Worm (Caenorhabditis elegans) whole organism, L3 larva: Measurements from ENCODE around the gene F54E4.2.

ENCODE experiments used
- R02D3.7 ChIP-seq: fragments of 150-350 bp; optimal IDR thresholded peaks from 2 replicates; lab custom pipeline; 2014; ENCODE audit warnings: missing biosample characterization, missing genetic modification characterization
- ZK546.5 ChIP-seq: sonication (generic microtip); optimal IDR thresholded peaks from 2 replicates; lab custom pipeline; 2017; ENCODE audit warnings: missing biosample characterization, missing genetic modification characterization
- ama-1 ChIP-seq: fragments of 150-350 bp; optimal IDR thresholded peaks from 2 replicates; lab custom pipeline; 2018
- ceh-28 ChIP-seq: fragments of 150-350 bp; optimal IDR thresholded peaks from 2 replicates; lab custom pipeline; 2014; ENCODE audit warnings: missing biosample characterization, missing genetic modification reagents, missing genetic modification characterization
- ceh-9 ChIP-seq: sonication (generic microtip); optimal IDR thresholded peaks from 2 replicates; lab custom pipeline; 2018; ENCODE audit warnings: missing biosample characterization, missing genetic modification characterization
- egl-27 ChIP-seq: sonication (generic microtip); optimal IDR thresholded peaks from 4 replicates; lab custom pipeline; 2017; ENCODE audit warnings: missing biosample characterization, missing genetic modification reagents, missing genetic modification characterization
- egl-5 ChIP-seq: fragments of 150-350 bp; optimal IDR thresholded peaks from 2 replicates; lab custom pipeline; 2017; ENCODE audit warnings: missing biosample characterization, missing genetic modification reagents, missing genetic modification characterization, inconsistent platforms
- elt-1 ChIP-seq: fragments of 150-350 bp; optimal IDR thresholded peaks from 2 replicates; lab custom pipeline; 2014; ENCODE audit warnings: missing biosample characterization, missing genetic modification characterization
- eor-1 ChIP-seq, 2 experiments: fragments of 150-350 bp; optimal IDR thresholded peaks; 2 replicates each; lab custom pipeline; 2014 to 2018; ENCODE audit warnings: missing biosample characterization in 2 of 2, missing genetic modification characterization in 2 of 2
- fkh-10 ChIP-seq: sonication (generic microtip); optimal IDR thresholded peaks from 2 replicates; lab custom pipeline; 2017; ENCODE audit warnings: missing biosample characterization, missing genetic modification reagents, missing genetic modification characterization
- fkh-2 ChIP-seq: fragments of 150-350 bp; optimal IDR thresholded peaks from 2 replicates; lab custom pipeline; 2014; ENCODE audit warnings: missing biosample characterization, missing genetic modification reagents, missing genetic modification characterization
- hmg-11 ChIP-seq: sonication (generic microtip); optimal IDR thresholded peaks from 2 replicates; lab custom pipeline; 2016; ENCODE audit warnings: missing genetic modification characterization, missing compliant biosample characterization
- jun-1 ChIP-seq: fragments of 150-350 bp; optimal IDR thresholded peaks from 2 replicates; lab custom pipeline; 2014; ENCODE audit warnings: missing biosample characterization, missing genetic modification reagents, missing genetic modification characterization
- lin-39 ChIP-seq: fragments of 150-350 bp; optimal IDR thresholded peaks from 2 replicates; lab custom pipeline; 2018; ENCODE audit warnings: missing biosample characterization, missing genetic modification reagents, missing genetic modification characterization
- lsy-12 ChIP-seq: sonication (generic microtip); optimal IDR thresholded peaks from 2 replicates; lab custom pipeline; 2016; ENCODE audit warnings: mild to moderate bottlenecking, missing genetic modification characterization, missing compliant biosample characterization
- mml-1 ChIP-seq: fragments of 150-350 bp; sonication (generic microtip); optimal IDR thresholded peaks from 3 replicates; lab custom pipeline; 2014; ENCODE audit warnings: missing biosample characterization, missing genetic modification characterization
- nfya-1 ChIP-seq: sonication (generic microtip); optimal IDR thresholded peaks from 2 replicates; lab custom pipeline; 2017; ENCODE audit warnings: missing genetic modification characterization, mild to moderate bottlenecking, missing compliant biosample characterization, antibody characterized with exemption, moderate library complexity; ENCODE audit not compliant: insufficient read depth
- nhr-11 ChIP-seq: fragments of 150-350 bp; optimal IDR thresholded peaks from 2 replicates; lab custom pipeline; 2014; ENCODE audit warnings: missing biosample characterization, missing genetic modification characterization
- nhr-12 ChIP-seq: fragments of 150-350 bp; optimal IDR thresholded peaks from 2 replicates; lab custom pipeline; 2014; ENCODE audit warnings: missing biosample characterization, missing genetic modification characterization
- nhr-237 ChIP-seq: fragments of 150-350 bp; optimal IDR thresholded peaks from 2 replicates; lab custom pipeline; 2014; ENCODE audit warnings: missing biosample characterization, missing genetic modification characterization
- nhr-25 ChIP-seq: sonication (generic microtip); optimal IDR thresholded peaks from 2 replicates; lab custom pipeline; 2017; ENCODE audit warnings: missing biosample characterization, missing genetic modification characterization
- nhr-28 ChIP-seq: fragments of 150-350 bp; optimal IDR thresholded peaks from 2 replicates; lab custom pipeline; 2014; ENCODE audit warnings: missing biosample characterization, missing genetic modification characterization
- nhr-43 ChIP-seq: sonication (generic microtip); optimal IDR thresholded peaks from 2 replicates; lab custom pipeline; 2016; ENCODE audit warnings: mild to moderate bottlenecking, missing genetic modification characterization, missing compliant biosample characterization; ENCODE audit not compliant: poor library complexity, severe bottlenecking
- nhr-67 ChIP-seq: fragments of 150-350 bp; optimal IDR thresholded peaks from 2 replicates; lab custom pipeline; 2014; ENCODE audit warnings: missing biosample characterization, missing genetic modification characterization
- nhr-76 ChIP-seq: fragments of 150-350 bp; sonication (generic microtip); optimal IDR thresholded peaks from 5 replicates; lab custom pipeline; 2014; ENCODE audit warnings: missing biosample characterization, missing genetic modification characterization
- nhr-77 ChIP-seq: fragments of 150-350 bp; optimal IDR thresholded peaks from 2 replicates; lab custom pipeline; 2014; ENCODE audit warnings: missing biosample characterization, missing genetic modification characterization
- pha-4 ChIP-seq: fragments of 150-350 bp; optimal IDR thresholded peaks from 2 replicates; lab custom pipeline; 2014; ENCODE audit warnings: missing biosample characterization, missing genetic modification reagents, missing genetic modification characterization
- sea-2 ChIP-seq: fragments of 150-350 bp; sonication (generic microtip); optimal IDR thresholded peaks from 4 replicates; lab custom pipeline; 2014; ENCODE audit warnings: missing biosample characterization, missing genetic modification reagents, missing genetic modification characterization
- snpc-4 ChIP-seq: fragments of 150-350 bp; optimal IDR thresholded peaks from 2 replicates; lab custom pipeline; 2014; ENCODE audit warnings: missing biosample characterization, missing genetic modification characterization
- tbx-2 ChIP-seq: sonication (generic microtip); optimal IDR thresholded peaks from 2 replicates; lab custom pipeline; 2016; ENCODE audit warnings: mild to moderate bottlenecking, missing genetic modification characterization, missing compliant biosample characterization
- unc-39 ChIP-seq: sonication (generic microtip); optimal IDR thresholded peaks from 4 replicates; lab custom pipeline; 2017; ENCODE audit warnings: missing biosample characterization, missing genetic modification characterization
- zag-1 ChIP-seq: fragments of 150-350 bp; optimal IDR thresholded peaks from 2 replicates; lab custom pipeline; 2014; ENCODE audit warnings: missing biosample characterization, missing genetic modification characterization
- ztf-11 ChIP-seq: fragments of 150-350 bp; optimal IDR thresholded peaks from 2 replicates; lab custom pipeline; 2014; ENCODE audit warnings: missing biosample characterization, missing genetic modification characterization
- ztf-4 ChIP-seq: fragments of 150-350 bp; optimal IDR thresholded peaks from 2 replicates; lab custom pipeline; 2014; ENCODE audit warnings: missing biosample characterization, missing genetic modification characterization

F54E4.2 gene

DNA sequence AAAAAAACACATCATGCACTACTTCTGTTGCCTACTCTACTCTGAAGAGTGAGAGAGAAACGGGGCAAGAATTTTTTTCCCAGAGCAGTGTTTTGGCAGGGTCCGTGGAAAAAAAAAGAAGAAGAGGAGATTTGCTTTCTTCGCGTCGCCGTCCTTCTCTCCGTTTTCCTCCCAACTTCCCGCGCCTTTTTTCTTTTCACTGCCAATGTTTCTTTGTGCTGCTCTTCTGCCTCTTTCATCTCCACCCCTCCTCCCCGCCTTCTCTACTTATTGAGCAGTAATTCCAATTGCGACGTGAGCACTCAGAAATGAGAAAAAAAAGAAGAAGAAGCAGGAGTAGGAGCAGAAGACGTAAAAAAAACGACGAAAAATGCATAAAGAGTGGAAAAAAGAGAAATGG lies 11.2 kb upstream of the F54E4.2 start:
- TF ChIP-seq zag-1 (tag; lab: Kevin White, UChicago) (no peak), elt-1 (tag; lab: Kevin White, UChicago) (no peak), eor-1 (tag; optimal IDR thresholded peaks at IDR 0.05; lab: Kevin White, UChicago) (no peak), egl-5 (tag; lab: Kevin White, UChicago) (no peak), ceh-9 (no peak), hmg-11 (tag; lab: Kevin White, UChicago) (peak; percentile 15), tbx-2 (tag; lab: Kevin White, UChicago) (peak; percentile 32), snpc-4 (no peak), nhr-28 (tag; lab: Kevin White, UChicago) (no peak), ZK546.5 (tag; lab: Kevin White, UChicago) (no peak), ztf-4 (no peak), nhr-237 (tag; lab: Kevin White, UChicago) (no peak), fkh-10 (peak; percentile 95), sea-2 (GFP tag; lab: Kevin White, UChicago) (no peak), nhr-67 (tag; lab: Kevin White, UChicago) (no peak), nfya-1 (tag; lab: Kevin White, UChicago) (peak; percentile 71), lin-39 (tag; lab: Kevin White, UChicago) (peak; percentile 42)

DNA sequence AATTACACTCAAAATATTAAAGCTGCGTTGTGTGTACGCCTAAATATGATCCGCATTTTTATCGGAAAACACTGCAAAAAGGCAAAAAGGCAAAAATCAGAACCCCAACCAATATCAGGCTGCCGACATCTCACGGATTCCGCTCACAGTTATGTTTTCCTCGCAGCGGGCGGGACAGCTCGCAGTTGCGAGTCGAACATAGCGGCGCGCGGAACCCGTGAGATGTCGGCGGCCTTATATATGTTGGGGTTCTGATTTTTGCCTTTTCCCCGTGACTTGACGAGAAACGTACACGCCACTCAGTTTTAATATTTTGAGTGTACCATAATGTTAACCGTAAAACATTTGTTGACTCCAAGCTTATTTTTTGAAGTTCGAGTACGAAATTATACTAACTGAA lies 8.7 kb upstream of the F54E4.2 start:
- no peak for TF ChIP-seq ceh-28 (tag; lab: Kevin White, UChicago)
- no peak for TF ChIP-seq ama-1 (lab: Kevin White, UChicago)
- no peak for TF ChIP-seq zag-1 (tag; lab: Kevin White, UChicago)
- no peak for TF ChIP-seq nhr-76 (tag; lab: Kevin White, UChicago)
- no peak for TF ChIP-seq unc-39 (tag; lab: Kevin White, UChicago)
- TF ChIP-seq nhr-237 (tag; lab: Kevin White, UChicago) = no peak
- peak; percentile 76 for TF ChIP-seq snpc-4

DNA sequence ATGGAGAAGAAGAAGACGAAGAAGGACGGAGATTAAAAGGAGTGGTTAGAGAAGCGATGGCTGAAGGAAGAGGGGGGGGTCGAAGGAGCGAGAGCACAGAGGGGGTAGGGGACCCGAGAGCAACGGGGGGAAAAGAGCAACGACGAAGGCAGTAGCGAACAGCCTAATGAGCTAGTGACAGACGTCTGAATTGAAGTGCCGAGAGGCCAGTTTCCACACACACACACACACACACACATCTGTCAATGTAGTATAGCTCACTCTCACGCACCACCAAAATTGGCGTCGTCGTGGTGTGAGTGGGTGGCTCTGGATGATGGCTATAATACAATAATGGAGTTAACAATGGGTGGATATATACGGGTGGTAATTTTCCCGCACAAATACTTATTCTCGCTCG lies 8.0 kb upstream of the F54E4.2 start:
- TF ChIP-seq fkh-10 (peak; percentile 23), snpc-4 (peak; percentile 13), nhr-11 (tag; lab: Kevin White, UChicago) (no peak), nfya-1 (tag; lab: Kevin White, UChicago) (peak; percentile 64), lin-39 (tag; lab: Kevin White, UChicago) (peak; percentile 91), nhr-77 (tag; lab: Kevin White, UChicago) (no peak), hmg-11 (tag; lab: Kevin White, UChicago) (peak; percentile 68)

DNA sequence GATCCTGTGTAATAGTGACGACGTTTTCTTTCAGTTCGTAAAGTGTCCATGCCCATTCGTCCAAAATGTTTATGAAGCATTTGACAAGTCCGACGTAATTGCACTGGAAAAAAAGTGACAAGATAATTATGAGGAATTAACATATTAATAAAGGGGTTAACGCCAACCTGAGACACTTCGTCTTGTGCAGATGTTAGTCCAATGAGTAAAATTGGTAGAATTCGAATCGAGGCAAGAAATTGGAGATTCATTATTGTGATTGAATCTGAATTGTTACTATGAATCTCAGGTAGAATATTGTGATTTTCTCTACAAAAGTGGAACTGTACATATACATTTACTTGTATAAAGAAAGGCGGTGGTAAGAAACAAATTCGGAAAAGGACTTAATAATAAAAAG lies 7.4 kb upstream of the F54E4.2 start, which contains the start of gene F54E4.3:
Gene F54E4.3, minus strand, starts transcription at position 265 of the 400 bp plus-strand sequence.
- TF ChIP-seq jun-1 (tag; lab: Kevin White, UChicago) = no peak
- no peak for TF ChIP-seq ztf-11 (tag; lab: Kevin White, UChicago)
- TF ChIP-seq ZK546.5 (tag; lab: Kevin White, UChicago) = no peak
- no peak for TF ChIP-seq egl-27
- no peak for TF ChIP-seq fkh-2
- TF ChIP-seq egl-5 (tag; lab: Kevin White, UChicago) = no peak
- TF ChIP-seq ztf-4 = no peak
- TF ChIP-seq mml-1 = no peak
- no peak for TF ChIP-seq nhr-25 (tag; lab: Kevin White, UChicago)
- no peak for TF ChIP-seq ama-1 (lab: Kevin White, UChicago)
- no peak for TF ChIP-seq ceh-28 (tag; lab: Kevin White, UChicago)
- no peak for TF ChIP-seq snpc-4
- no peak for TF ChIP-seq unc-39 (tag; lab: Kevin White, UChicago)
- TF ChIP-seq R02D3.7 (tag; lab: Kevin White, UChicago) = no peak
- no peak for TF ChIP-seq nhr-12 (tag; lab: Kevin White, UChicago)
- TF ChIP-seq lsy-12 (tag; lab: Kevin White, UChicago) = no peak
- TF ChIP-seq nhr-237 (tag; lab: Kevin White, UChicago) = no peak
- TF ChIP-seq ceh-9 = no peak
- no peak for TF ChIP-seq pha-4

DNA sequence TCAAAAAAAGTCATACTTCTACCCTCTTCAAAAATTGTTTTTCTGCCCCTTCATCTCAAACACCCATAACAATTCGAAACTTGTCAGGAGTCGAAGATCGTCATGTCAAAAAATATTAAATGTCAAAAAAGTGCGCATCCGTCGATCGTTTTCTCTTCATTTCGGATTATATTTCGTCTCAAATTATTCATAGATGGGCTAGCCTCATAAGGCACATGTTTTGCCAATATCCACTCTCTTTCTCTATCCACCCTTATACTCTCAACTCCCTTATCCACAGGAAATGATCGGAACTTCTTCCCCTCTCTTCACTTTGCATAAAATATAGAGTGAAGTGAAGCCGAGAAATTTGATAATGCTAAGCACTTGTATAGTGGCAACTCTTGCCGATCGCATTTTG lies 5.0 kb upstream of the F54E4.2 start:
- TF ChIP-seq fkh-10 (peak; percentile 8), snpc-4 (no peak)

DNA sequence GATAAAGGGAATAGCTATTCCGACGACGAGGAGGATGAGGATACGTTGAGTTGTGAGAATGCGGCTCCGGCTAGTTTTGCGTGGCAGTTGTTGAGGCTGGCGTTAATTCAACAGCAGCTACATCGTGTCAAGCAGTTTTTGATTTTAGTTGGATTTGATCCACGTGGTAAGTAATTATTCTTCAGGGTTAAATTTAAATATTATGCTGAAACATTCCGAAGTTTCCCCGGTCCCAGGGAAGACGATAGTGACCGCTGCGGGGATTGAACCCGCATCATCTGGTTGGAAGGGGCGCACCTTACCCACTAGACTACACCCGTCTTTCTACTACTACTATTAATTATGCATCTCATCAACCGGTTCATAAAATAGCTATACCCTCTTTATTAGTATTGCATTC lies 7.5 kb downstream of the F54E4.2 start:
- TF ChIP-seq nhr-43 = no peak
- TF ChIP-seq nhr-28 (tag; lab: Kevin White, UChicago) = no peak
